Worm (Caenorhabditis elegans) whole organism, young adult: ENCODE measurements around the gene rbm-34.

Source experiments
- B0035.1 ChIP-seq: sonication (generic microtip); optimal IDR thresholded peaks from 2 replicates; lab custom pipeline; 2016; ENCODE audit warnings: missing genetic modification characterization, mild to moderate bottlenecking, missing compliant biosample characterization, missing genotype, missing genetic modification reagents
- B0336.3 ChIP-seq: fragments of 200-800 bp; sonication (Bioruptor generic); IDR thresholded peaks from 2 replicates; pipeline ENCODE4 v1.3.6; 2022; ENCODE audit warnings: missing genetic modification characterization, missing compliant biosample characterization
- F10E7.11 ChIP-seq: sonication (generic microtip); optimal IDR thresholded peaks from 2 replicates; lab custom pipeline; 2017; ENCODE audit warnings: mild to moderate bottlenecking, missing genetic modification characterization, moderate library complexity, missing compliant biosample characterization
- F23B12.7 ChIP-seq: sonication (generic microtip); optimal IDR thresholded peaks from 2 replicates; lab custom pipeline; 2017; ENCODE audit warnings: missing genetic modification characterization, mild to moderate bottlenecking, missing compliant biosample characterization, antibody characterized with exemption, moderate library complexity; ENCODE audit not compliant: insufficient read depth
- F33H1.4 ChIP-seq: fragments of 200-800 bp; sonication (Bioruptor generic); IDR thresholded peaks from 2 replicates; pipeline ENCODE4 v1.3.6; 2022; ENCODE audit warnings: missing genetic modification reagents, missing genetic modification characterization, missing compliant biosample characterization
- F57A8.1 ChIP-seq: fragments of 200-800 bp; sonication (Bioruptor generic); optimal IDR thresholded peaks from 2 replicates; lab custom pipeline; 2018; ENCODE audit warnings: mild to moderate bottlenecking, missing genetic modification characterization, moderate library complexity, missing compliant biosample characterization
- K11D2.4 ChIP-seq: fragments of 200-800 bp; sonication (Bioruptor generic); IDR thresholded peaks from 2 replicates; pipeline ENCODE4 v1.3.6; 2022; ENCODE audit warnings: missing genetic modification reagents, missing genetic modification characterization, missing compliant biosample characterization
- Y53F4B.3 ChIP-seq: fragments of 200-800 bp; sonication (Bioruptor generic); IDR thresholded peaks from 2 replicates; pipeline ENCODE4 v1.3.6; 2022; ENCODE audit warnings: missing genetic modification reagents, missing genetic modification characterization, missing compliant biosample characterization
- Y56A3A.18 ChIP-seq: fragments of 200-800 bp; sonication (Bioruptor generic); IDR thresholded peaks from 2 replicates; pipeline ENCODE4 v1.3.6; 2022; ENCODE audit warnings: missing genetic modification reagents, missing genetic modification characterization, missing compliant biosample characterization
- Y67H2A.10 ChIP-seq: fragments of 200-800 bp; sonication (Bioruptor generic); conservative IDR thresholded peaks from 2 replicates; pipeline ENCODE4 v1.3.6; 2022; ENCODE audit warnings: missing genetic modification reagents, missing genetic modification characterization, missing compliant biosample characterization
- Y79H2A.3 ChIP-seq: fragments of 200-800 bp; sonication (Bioruptor generic); conservative IDR thresholded peaks from 2 replicates; pipeline ENCODE4 v1.3.6; 2022; ENCODE audit warnings: missing genetic modification reagents, missing genetic modification characterization, missing compliant biosample characterization
- Y95B8A.8 ChIP-seq: fragments of 200-800 bp; sonication (Bioruptor generic); IDR thresholded peaks from 2 replicates; pipeline ENCODE4 v1.3.6; 2022; ENCODE audit warnings: missing genetic modification reagents, missing genetic modification characterization, missing compliant biosample characterization
- ZK185.1 ChIP-seq: sonication (generic microtip); optimal IDR thresholded peaks from 2 replicates; lab custom pipeline; 2016; ENCODE audit warnings: mild to moderate bottlenecking, missing genetic modification characterization, missing compliant biosample characterization; ENCODE audit not compliant: poor library complexity, severe bottlenecking
- attf-3 ChIP-seq: fragments of 200-800 bp; sonication (Bioruptor generic); conservative IDR thresholded peaks from 2 replicates; pipeline ENCODE4 v1.3.6; 2022; ENCODE audit warnings: missing genetic modification reagents, missing genetic modification characterization, missing compliant biosample characterization
- cebp-1 ChIP-seq, 2 experiments: fragments of 200-800 bp in 1 of 2; sonication (Bioruptor generic) in 1 of 2; sonication (generic microtip) in 1 of 2; IDR thresholded peaks in 1 of 2; optimal IDR thresholded peaks in 1 of 2; 2 replicates each; pipeline versions ENCODE4 v1.3.6 to Lab custom; 2017 to 2022; ENCODE audit warnings: missing compliant biosample characterization in 2 of 2, missing genetic modification characterization in 2 of 2, mild to moderate bottlenecking in 1 of 2, missing genetic modification reagents in 1 of 2, moderate library complexity in 1 of 2
- cebp-2 ChIP-seq: fragments of 200-800 bp; sonication (Bioruptor generic); IDR thresholded peaks from 2 replicates; pipeline ENCODE4 v1.3.6; 2022; ENCODE audit warnings: missing genetic modification characterization, missing compliant biosample characterization
- ceh-100 ChIP-seq: fragments of 200-800 bp; sonication (Bioruptor generic); IDR thresholded peaks from 2 replicates; pipeline ENCODE4 v1.3.6; 2022; ENCODE audit warnings: missing genetic modification reagents, missing genetic modification characterization, missing compliant biosample characterization
- ceh-58 ChIP-seq: fragments of 200-800 bp; sonication (Bioruptor generic); IDR thresholded peaks from 2 replicates; pipeline ENCODE4 v1.3.6; 2022; ENCODE audit warnings: missing genetic modification characterization, missing compliant biosample characterization
- die-1 ChIP-seq: sonication (generic microtip); optimal IDR thresholded peaks from 2 replicates; lab custom pipeline; 2016; ENCODE audit warnings: missing genotype, mild to moderate bottlenecking, missing genetic modification characterization, missing compliant biosample characterization
- dpff-1 ChIP-seq: sonication (generic microtip); optimal IDR thresholded peaks from 2 replicates; lab custom pipeline; 2017; ENCODE audit warnings: mild to moderate bottlenecking, missing genetic modification characterization, missing compliant biosample characterization
- dpl-1 ChIP-seq: fragments of 150-350 bp; optimal IDR thresholded peaks from 2 replicates; lab custom pipeline; 2014; ENCODE audit warnings: missing biosample characterization, missing genetic modification reagents, missing genetic modification characterization
- efl-1 ChIP-seq: fragments of 150-350 bp; optimal IDR thresholded peaks from 2 replicates; lab custom pipeline; 2014; ENCODE audit warnings: missing biosample characterization, missing genetic modification reagents, missing genetic modification characterization
- ets-4 ChIP-seq: fragments of 200-800 bp; sonication (Bioruptor generic); optimal IDR thresholded peaks from 2 replicates; lab custom pipeline; 2018; ENCODE audit warnings: mild to moderate bottlenecking, missing genetic modification characterization, missing compliant biosample characterization
- gei-17 ChIP-seq: fragments of 200-800 bp; sonication (Bioruptor generic); optimal IDR thresholded peaks from 2 replicates; lab custom pipeline; 2018; ENCODE audit warnings: mild to moderate bottlenecking, missing genetic modification characterization, missing compliant biosample characterization
- hmg-1.2 ChIP-seq: fragments of 200-800 bp; sonication (Bioruptor generic); IDR thresholded peaks from 2 replicates; pipeline ENCODE4 v1.3.6; 2022; ENCODE audit warnings: missing genetic modification reagents, missing genetic modification characterization, missing compliant biosample characterization
- hmg-20 ChIP-seq: fragments of 200-800 bp; sonication (Bioruptor generic); IDR thresholded peaks from 2 replicates; pipeline ENCODE4 v1.3.6; 2022; ENCODE audit warnings: missing genetic modification reagents, missing genetic modification characterization, missing compliant biosample characterization
- hrde-1 ChIP-seq: sonication (generic microtip); optimal IDR thresholded peaks from 2 replicates; lab custom pipeline; 2016; ENCODE audit warnings: missing genetic modification characterization, mild to moderate bottlenecking, missing compliant biosample characterization, moderate library complexity, missing genotype, missing genetic modification reagents, borderline replicate concordance
- lin-26 ChIP-seq: fragments of 200-800 bp; sonication (Bioruptor generic); IDR thresholded peaks from 2 replicates; pipeline ENCODE4 v1.3.6; 2022; ENCODE audit warnings: missing genetic modification reagents, missing genetic modification characterization, missing compliant biosample characterization
- lin-35 ChIP-seq, 3 experiments: fragments of 150-350 bp in 2 of 3; sonication (generic microtip) in 1 of 3; optimal IDR thresholded peaks; 2 replicates each; lab custom pipeline; 2014 to 2018; ENCODE audit warnings: missing biosample characterization in 3 of 3, missing genetic modification characterization in 3 of 3, missing genetic modification reagents in 3 of 3
- lin-40 ChIP-seq: sonication (generic microtip); optimal IDR thresholded peaks from 2 replicates; lab custom pipeline; 2016; ENCODE audit warnings: missing genetic modification characterization, mild to moderate bottlenecking, missing compliant biosample characterization, missing genotype, missing genetic modification reagents
- lin-54 ChIP-seq: fragments of 200-800 bp; sonication (Bioruptor generic); optimal IDR thresholded peaks from 2 replicates; lab custom pipeline; 2018; ENCODE audit warnings: mild to moderate bottlenecking, missing genetic modification characterization, missing compliant biosample characterization
- mes-4 ChIP-seq: sonication (generic microtip); optimal IDR thresholded peaks from 2 replicates; lab custom pipeline; 2016; ENCODE audit warnings: missing genotype, missing genetic modification characterization, missing compliant biosample characterization
- nfyb-1 ChIP-seq: fragments of 200-800 bp; sonication (Bioruptor generic); IDR thresholded peaks from 2 replicates; pipeline ENCODE4 v1.3.6; 2022; ENCODE audit warnings: missing genetic modification reagents, missing genetic modification characterization, missing compliant biosample characterization
- nhr-27 ChIP-seq: fragments of 200-800 bp; sonication (Bioruptor generic); optimal IDR thresholded peaks from 2 replicates; lab custom pipeline; 2018; ENCODE audit warnings: mild to moderate bottlenecking, missing genetic modification characterization, moderate library complexity, missing compliant biosample characterization
- pbrm-1 ChIP-seq: fragments of 200-800 bp; sonication (Bioruptor generic); IDR thresholded peaks from 2 replicates; pipeline ENCODE4 v1.3.6; 2022; ENCODE audit warnings: missing genetic modification reagents, missing genetic modification characterization, missing compliant biosample characterization
- rcor-1 ChIP-seq: fragments of 200-800 bp; sonication (Bioruptor generic); IDR thresholded peaks from 2 replicates; pipeline ENCODE4 v1.3.6; 2022; ENCODE audit warnings: missing genetic modification reagents, missing genetic modification characterization, missing compliant biosample characterization
- repo-1 ChIP-seq: sonication (generic microtip); optimal IDR thresholded peaks from 2 replicates; lab custom pipeline; 2017; ENCODE audit warnings: mild to moderate bottlenecking, missing genetic modification characterization, missing compliant biosample characterization
- rpc-1 ChIP-seq, 2 experiments: fragments of 150-350 bp in 1 of 2; sonication (generic microtip) in 1 of 2; optimal IDR thresholded peaks; 2 replicates each; lab custom pipeline; 2014 to 2018; ENCODE audit warnings: missing biosample characterization in 1 of 2, missing genetic modification characterization in 1 of 2, missing genetic modification reagents in 1 of 2, missing genotype in 1 of 2
- sea-2 ChIP-seq: fragments of 200-800 bp; sonication (Bioruptor generic); IDR thresholded peaks from 2 replicates; pipeline ENCODE4 v1.3.6; 2022; ENCODE audit warnings: missing genetic modification characterization, missing compliant biosample characterization
- snpc-3.4 ChIP-seq: sonication (generic microtip); optimal IDR thresholded peaks from 2 replicates; lab custom pipeline; 2017; ENCODE audit warnings: missing genetic modification characterization, mild to moderate bottlenecking, missing compliant biosample characterization, antibody characterized with exemption, moderate library complexity, missing genotype, missing genetic modification reagents
- xnd-1 ChIP-seq: sonication (generic microtip); optimal IDR thresholded peaks from 2 replicates; lab custom pipeline; 2016; ENCODE audit warnings: missing genotype, missing genetic modification reagents, missing genetic modification characterization, missing compliant biosample characterization
- zfh-2 ChIP-seq: fragments of 200-800 bp; sonication (Bioruptor generic); conservative IDR thresholded peaks from 2 replicates; pipeline ENCODE4 v1.3.6; 2022; ENCODE audit warnings: missing genetic modification reagents, missing genetic modification characterization, missing compliant biosample characterization
- zim-3 ChIP-seq: sonication (generic microtip); optimal IDR thresholded peaks from 2 replicates; lab custom pipeline; 2017; ENCODE audit warnings: mild to moderate bottlenecking, missing genetic modification characterization, moderate library complexity, missing compliant biosample characterization
- ztf-25 ChIP-seq: fragments of 200-800 bp; sonication (Bioruptor generic); IDR thresholded peaks from 2 replicates; pipeline ENCODE4 v1.3.6; 2022; ENCODE audit warnings: missing genetic modification reagents, missing genetic modification characterization, missing compliant biosample characterization
- ztf-28 ChIP-seq: fragments of 200-800 bp; sonication (Bioruptor generic); IDR thresholded peaks from 2 replicates; pipeline ENCODE4 v1.3.6; 2022; ENCODE audit warnings: missing genetic modification reagents, missing genetic modification characterization, missing compliant biosample characterization

The rbm-34 gene

ce11 chrIV:12085120-12085519, at the start of gene rbm-34:
TSS of gene rbm-34 (plus strand) at chrIV:12085420.
- TF ChIP-seq zim-3: no peak
- TF ChIP-seq dpff-1 (tag; lab: Kevin White, UChicago): no peak
- no peak for TF ChIP-seq ceh-100 (GFP tag; lab: Robert Waterston, UW)
- TF ChIP-seq cebp-2 (GFP tag; lab: Robert Waterston, UW): no peak
- TF ChIP-seq sea-2 (GFP tag; lab: Robert Waterston, UW): no peak
- TF ChIP-seq ets-4 (GFP tag; lab: Kevin White, UChicago): no peak
- no peak for TF ChIP-seq xnd-1
- TF ChIP-seq ceh-58: no peak
- TF ChIP-seq hmg-1.2: no peak
- TF ChIP-seq snpc-3.4: no peak
- TF ChIP-seq efl-1 (GFP tag; lab: Kevin White, UChicago): no peak

ce11 chrIV:12035422-12035821, 49.8 kb upstream of the rbm-34 start:
- TF ChIP-seq B0035.1 (tag; lab: Kevin White, UChicago): no peak
- TF ChIP-seq nhr-27: no peak
- TF ChIP-seq hrde-1 (tag; lab: Kevin White, UChicago): no peak
- TF ChIP-seq lin-26 (GFP tag; lab: Robert Waterston, UW): 0 out of 2 replicates have a peak, but pooled peaks have one; percentile 8
- TF ChIP-seq zfh-2 (GFP tag; lab: Robert Waterston, UW): 0 out of 2 replicates have a peak, but pooled peaks have one; percentile 4
- no peak for TF ChIP-seq Y56A3A.18 (GFP tag; lab: Robert Waterston, UW)
- TF ChIP-seq hmg-20 (GFP tag; lab: Robert Waterston, UW): no peak

DNA sequence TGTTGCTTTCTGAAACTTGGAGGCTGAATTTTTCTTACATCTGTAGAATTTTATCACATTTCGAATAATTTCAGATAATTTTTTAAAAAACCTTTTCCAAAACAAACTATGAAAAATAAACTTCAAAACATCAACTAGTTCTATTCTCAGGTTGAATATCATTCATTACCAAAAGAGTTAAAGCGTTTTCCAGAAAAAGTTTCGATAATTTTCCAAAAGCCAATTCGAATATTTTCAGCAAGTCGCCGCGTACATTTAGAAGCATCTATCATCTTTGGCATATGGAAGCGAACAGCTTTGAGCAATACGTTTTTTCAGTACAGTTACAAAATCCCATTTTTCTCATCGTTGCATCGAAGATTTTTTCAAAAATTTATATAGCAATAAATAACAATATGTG, 48.3 kb upstream of the rbm-34 start:
- TF ChIP-seq K11D2.4 (GFP tag; lab: Robert Waterston, UW) (no peak), ZK185.1 (tag; lab: Kevin White, UChicago) (peak; percentile 35), attf-3 (GFP tag; lab: Robert Waterston, UW) (no peak), rpc-1 (optimal IDR thresholded peaks at IDR 0.05; lab: Kevin White, UChicago) (no peak), rpc-1 (tag; optimal IDR thresholded peaks at IDR 0.05; lab: Kevin White, UChicago) (no peak), rcor-1 (GFP tag; lab: Robert Waterston, UW) (no peak), hmg-1.2 (0 out of 2 replicates have a peak, but pooled peaks have one; percentile 8), repo-1 (peak; percentile 76), lin-35 (GFP tag; optimal IDR thresholded peaks at IDR 0.05; lab: Kevin White, UChicago) (no peak), lin-40 (tag; lab: Kevin White, UChicago) (peak; percentile 50), dpl-1 (GFP tag; lab: Kevin White, UChicago) (no peak), ztf-25 (GFP tag; lab: Robert Waterston, UW) (no peak), Y67H2A.10 (GFP tag; lab: Robert Waterston, UW) (no peak), die-1 (no peak), F23B12.7 (tag; lab: Kevin White, UChicago) (no peak), B0336.3 (0 out of 2 replicates have a peak, but pooled peaks have one; percentile 59), ztf-28 (GFP tag; lab: Robert Waterston, UW) (no peak), nfyb-1 (peak; percentile 77; the same call in 1 of the 2 replicates), Y95B8A.8 (GFP tag; lab: Robert Waterston, UW) (no peak), mes-4 (no peak), Y56A3A.18 (GFP tag; lab: Robert Waterston, UW) (peak; percentile 55; the same call in 1 of the 2 replicates), gei-17 (GFP tag; lab: Kevin White, UChicago) (peak; percentile 41), F57A8.1 (GFP tag; lab: Kevin White, UChicago) (no peak), F10E7.11 (tag; lab: Kevin White, UChicago) (no peak), Y79H2A.3 (no peak), Y53F4B.3 (GFP tag; lab: Robert Waterston, UW) (no peak), cebp-1 (GFP tag; IDR thresholded peaks at IDR 0.05; lab: Robert Waterston, UW) (no peak), cebp-1 (tag; optimal IDR thresholded peaks at IDR 0.05; lab: Kevin White, UChicago) (peak; percentile 63), F33H1.4 (GFP tag; lab: Robert Waterston, UW) (no peak), pbrm-1 (GFP tag; lab: Robert Waterston, UW) (0 out of 2 replicates have a peak, but pooled peaks have one; percentile 33), lin-54 (GFP tag; lab: Kevin White, UChicago) (peak; percentile 4)
